Worm (Caenorhabditis elegans) whole organism, L1 larva: Measurements from ENCODE around the gene F55A11.7.

ENCODE experiments used
- aha-1 ChIP-seq: fragments of 150-350 bp; optimal IDR thresholded peaks from 2 replicates; lab custom pipeline; 2014; ENCODE audit warnings: missing biosample characterization, missing genetic modification characterization
- ceh-90 ChIP-seq: sonication (generic microtip); optimal IDR thresholded peaks from 2 replicates; lab custom pipeline; 2016; ENCODE audit warnings: missing genetic modification characterization, missing compliant biosample characterization
- fkh-10 ChIP-seq: sonication (generic microtip); optimal IDR thresholded peaks from 2 replicates; lab custom pipeline; 2017; ENCODE audit warnings: missing biosample characterization, missing genetic modification reagents, missing genetic modification characterization
- jun-1 ChIP-seq: fragments of 150-350 bp; optimal IDR thresholded peaks from 2 replicates; lab custom pipeline; 2014; ENCODE audit warnings: missing biosample characterization, missing genetic modification reagents, missing genetic modification characterization
- lin-13 ChIP-seq: fragments of 150-350 bp; optimal IDR thresholded peaks from 2 replicates; lab custom pipeline; 2014; ENCODE audit warnings: missing biosample characterization, missing genetic modification reagents, missing genetic modification characterization
- lin-35 ChIP-seq, 2 experiments: fragments of 150-350 bp; optimal IDR thresholded peaks; 2 replicates each; lab custom pipeline; 2014; ENCODE audit warnings: missing biosample characterization in 2 of 2, missing genetic modification characterization in 2 of 2, missing genetic modification reagents in 2 of 2
- lir-3 ChIP-seq: sonication (generic microtip); optimal IDR thresholded peaks from 2 replicates; lab custom pipeline; 2016; ENCODE audit warnings: mild to moderate bottlenecking, missing genetic modification characterization, moderate library complexity, missing compliant biosample characterization; ENCODE audit not compliant: poor library complexity
- pqm-1 ChIP-seq: sonication (generic microtip); optimal IDR thresholded peaks from 3 replicates; lab custom pipeline; 2017; ENCODE audit warnings: missing biosample characterization, missing genetic modification characterization
- snu-23 ChIP-seq: sonication (generic microtip); optimal IDR thresholded peaks from 2 replicates; lab custom pipeline; 2016; ENCODE audit warnings: missing genetic modification characterization, missing compliant biosample characterization
- unc-62 ChIP-seq: fragments of 150-350 bp; optimal IDR thresholded peaks from 2 replicates; lab custom pipeline; 2014; ENCODE audit warnings: missing biosample characterization, missing genetic modification reagents, missing genetic modification characterization
- ztf-11 ChIP-seq, 2 experiments: sonication (generic microtip); optimal IDR thresholded peaks; 2 replicates each; lab custom pipeline; 2016 to 2017; ENCODE audit warnings: missing genetic modification characterization in 2 of 2, missing biosample characterization in 1 of 2, missing compliant biosample characterization in 1 of 2
- ztf-4 ChIP-seq: fragments of 150-350 bp; optimal IDR thresholded peaks from 2 replicates; lab custom pipeline; 2014; ENCODE audit warnings: missing biosample characterization, missing genetic modification characterization

- TF ChIP-seq ceh-90 (tag; lab: Kevin White, UChicago), result no peak
- TF ChIP-seq fkh-10, result no peak
- TF ChIP-seq aha-1 (tag; lab: Kevin White, UChicago), result no peak
- TF ChIP-seq lin-13 (GFP tag; lab: Kevin White, UChicago), result no peak
- TF ChIP-seq unc-62 (GFP tag; lab: Kevin White, UChicago), result no peak
- TF ChIP-seq ztf-4 (tag; lab: Kevin White, UChicago), result no peak
- no peak for TF ChIP-seq pqm-1 (tag; lab: Kevin White, UChicago)
- no peak for TF ChIP-seq lin-35 (GFP tag; optimal IDR thresholded peaks at IDR 0.05; lab: Kevin White, UChicago)
- no peak for TF ChIP-seq ztf-11 (tag; optimal IDR thresholded peaks at IDR 0.05; lab: Kevin White, UChicago)
- no peak for TF ChIP-seq lir-3 (tag; lab: Kevin White, UChicago)
- TF ChIP-seq snu-23 (GFP tag; lab: Kevin White, UChicago), result no peak
- no peak for TF ChIP-seq jun-1 (tag; lab: Kevin White, UChicago)
Observed at ce11 chrV:11767028-11767427, 20.2 kb downstream of the F55A11.7 start, which contains the start of gene sel-11.
